Worm (Caenorhabditis elegans) whole organism, early embryonic: ENCODE data around the gene ptp-3.

Source experiments
- B0310.2 ChIP-seq: sonication (generic microtip); optimal IDR thresholded peaks from 2 replicates; lab custom pipeline; 2016; ENCODE audit warnings: mild to moderate bottlenecking, missing genetic modification characterization, missing compliant biosample characterization
- F13C5.2 ChIP-seq: sonication (generic microtip); optimal IDR thresholded peaks from 2 replicates; lab custom pipeline; 2017; ENCODE audit warnings: mild to moderate bottlenecking, missing genetic modification characterization, inconsistent platforms, missing compliant biosample characterization
- aly-1 ChIP-seq: sonication (generic microtip); optimal IDR thresholded peaks from 2 replicates; lab custom pipeline; 2016; ENCODE audit warnings: missing genetic modification characterization, missing compliant biosample characterization
- ama-1 ChIP-seq: fragments of 150-350 bp; optimal IDR thresholded peaks from 2 replicates; lab custom pipeline; 2014
- ceh-36 ChIP-seq: sonication (generic microtip); optimal IDR thresholded peaks from 2 replicates; lab custom pipeline; 2016; ENCODE audit warnings: missing genetic modification characterization, inconsistent platforms, missing compliant biosample characterization
- flt-1 ChIP-seq: fragments of 200-800 bp; sonication (Bioruptor generic); IDR thresholded peaks from 2 replicates; pipeline ENCODE4 v1.3.6; 2022; ENCODE audit warnings: missing genetic modification characterization, missing compliant biosample characterization
- hmg-4 ChIP-seq: fragments of 200-800 bp; sonication (Bioruptor generic); optimal IDR thresholded peaks from 2 replicates; lab custom pipeline; 2018; ENCODE audit warnings: mild to moderate bottlenecking, missing genetic modification characterization, missing compliant biosample characterization
- pes-1 ChIP-seq: fragments of 200-800 bp; sonication (Bioruptor generic); IDR thresholded peaks from 2 replicates; pipeline ENCODE4 v1.3.6; 2022; ENCODE audit warnings: missing genetic modification reagents, missing genetic modification characterization, missing compliant biosample characterization
- tbx-37 ChIP-seq: fragments of 200-800 bp; sonication (Bioruptor generic); conservative IDR thresholded peaks from 2 replicates; pipeline ENCODE4 v1.3.6; 2022; ENCODE audit warnings: missing genetic modification reagents, missing genetic modification characterization, missing compliant biosample characterization
- tra-4 ChIP-seq: sonication (generic microtip); optimal IDR thresholded peaks from 2 replicates; lab custom pipeline; 2017; ENCODE audit warnings: missing genetic modification characterization, missing compliant biosample characterization

DNA sequence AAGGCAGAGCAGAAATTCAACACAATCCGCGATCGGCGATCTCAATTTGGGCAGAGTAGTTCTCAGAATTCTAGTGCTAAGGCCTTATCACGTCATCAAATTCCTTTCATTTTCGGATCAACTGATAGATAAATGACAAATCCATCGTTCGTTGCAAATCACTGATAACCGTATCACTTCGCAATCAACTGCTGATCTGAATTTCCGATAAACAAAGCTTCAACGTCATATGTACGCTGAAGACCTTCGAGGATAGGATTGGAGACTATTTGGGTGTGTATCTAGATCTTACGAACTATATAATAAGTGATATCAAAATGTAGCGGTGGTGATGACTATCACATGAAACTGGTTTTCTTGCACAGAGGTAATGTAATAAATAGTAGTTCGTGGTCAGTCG is 81.9 kb downstream of the ptp-3 start:
- TF ChIP-seq flt-1 (GFP tag; lab: Robert Waterston, UW), result no peak
- TF ChIP-seq pes-1 (GFP tag; lab: Robert Waterston, UW), result no peak
- TF ChIP-seq aly-1 (tag; lab: Kevin White, UChicago), result no peak
- no peak for TF ChIP-seq ama-1 (lab: Kevin White, UChicago)
- TF ChIP-seq tra-4, result no peak
- no peak for TF ChIP-seq tbx-37 (GFP tag; lab: Robert Waterston, UW)
- TF ChIP-seq B0310.2, result no peak
- TF ChIP-seq hmg-4 (GFP tag; lab: Kevin White, UChicago), result no peak
- no peak for TF ChIP-seq F13C5.2
- no peak for TF ChIP-seq ceh-36 (tag; lab: Kevin White, UChicago)
